Worm (Caenorhabditis elegans): Measurements from ENCODE around the gene lpd-9.

DNA sequence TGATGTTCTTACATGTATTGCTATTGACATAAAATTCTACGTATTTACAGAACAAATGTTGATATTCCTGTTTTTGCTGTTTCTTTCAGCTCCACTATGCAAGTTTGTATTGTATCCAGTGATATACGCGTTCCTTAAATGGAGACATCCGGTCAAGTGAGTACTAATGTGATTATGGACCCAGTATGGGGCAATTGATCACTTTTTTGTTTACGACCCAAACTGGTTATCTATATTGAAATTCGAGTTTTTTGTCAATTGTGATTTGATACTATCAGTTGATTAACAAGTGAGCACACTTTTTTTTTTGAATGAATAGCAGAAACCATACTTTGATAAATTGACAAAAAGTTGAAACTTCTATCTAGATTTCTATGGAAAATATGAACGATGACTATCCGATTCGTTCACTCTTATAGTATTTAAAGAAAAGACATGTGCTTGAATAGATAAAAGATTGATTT is 2.8 kb downstream of the lpd-9 start, which contains the start of gene T21C9.6:
- TF ChIP-seq nhr-237 (tag; optimal IDR thresholded peaks at IDR 0.05) (no peak), skn-1 (tag; optimal IDR thresholded peaks at IDR 0.05) (no peak), unc-62 (GFP tag; optimal IDR thresholded peaks at IDR 0.05) (no peak), snpc-4 (tag; optimal IDR thresholded peaks at IDR 0.05) (no peak), nhr-11 (tag; optimal IDR thresholded peaks at IDR 0.05) (no peak)

Measured in whole organism, L2 larva.